Fruit fly (Drosophila melanogaster) whole organism, wandering third instar larva: ENCODE data around the gene ras.

Experiments
- Dif ChIP-seq: fragments of 200-275, 200-300 bp; sonication (Bioruptor generic); optimal IDR thresholded peaks from 2 replicates; lab custom pipeline; 2018; ENCODE audit warnings: missing biosample characterization, missing genetic modification characterization; ENCODE audit not compliant: partially characterized antibody
- OdsH ChIP-seq: fragments of 200-800 bp; sonication (Bioruptor generic); optimal IDR thresholded peaks from 2 replicates; lab custom pipeline; 2016; ENCODE audit warnings: missing biosample characterization, mild to moderate bottlenecking, missing genetic modification characterization

DNA sequence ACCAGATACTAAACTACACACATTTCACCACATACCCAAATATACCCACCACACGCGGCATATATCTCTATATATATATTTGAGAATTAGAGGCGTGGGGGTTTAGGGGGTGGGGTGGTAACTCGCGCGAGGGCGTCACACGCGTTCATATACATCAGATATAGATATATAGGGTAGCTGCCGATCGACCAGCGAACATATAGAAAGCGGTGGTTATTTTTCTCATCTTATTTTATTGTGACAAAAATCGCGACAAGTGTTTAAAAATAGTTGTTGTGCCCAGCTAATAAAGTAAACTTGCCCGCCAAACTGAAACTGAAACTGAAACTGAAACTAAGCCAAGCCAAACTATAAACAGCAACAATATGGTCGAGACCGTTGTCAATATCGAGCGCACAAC is 28.3 kb downstream of the ras start:
- TF ChIP-seq Dif (GFP tag; lab: Kevin White, UChicago) = no peak
- TF ChIP-seq OdsH (GFP tag; lab: Kevin White, UChicago) = no peak
